Fruit fly (Drosophila melanogaster) whole organism, embryonic: ENCODE results near the gene Rchy1.

Experiments
- Adf1 ChIP-seq: fragments of 200-800 bp; sonication (Bioruptor generic); IDR thresholded peaks from 2 replicates; pipeline ENCODE4 v1.3.6; 2022; ENCODE audit warnings: missing biosample characterization, missing genetic modification characterization
- CG10431 ChIP-seq: fragments of 200-800 bp; sonication (Bioruptor generic); optimal IDR thresholded peaks from 3 replicates; lab custom pipeline; 2018; ENCODE audit warnings: missing biosample characterization, mild to moderate bottlenecking, missing genetic modification characterization
- CG10979 ChIP-seq: fragments of 200-800 bp; sonication (Bioruptor generic); optimal IDR thresholded peaks from 2 replicates; lab custom pipeline; 2018; ENCODE audit warnings: missing biosample characterization, mild to moderate bottlenecking, missing genetic modification characterization, moderate library complexity
- CG12071 ChIP-seq: fragments of 200-800 bp; sonication (Bioruptor generic); optimal IDR thresholded peaks from 3 replicates; lab custom pipeline; 2018; ENCODE audit warnings: missing biosample characterization, mild to moderate bottlenecking, missing genetic modification characterization
- CG13296 ChIP-seq: fragments of 200-800 bp; sonication (Bioruptor generic); optimal IDR thresholded peaks from 3 replicates; lab custom pipeline; 2018; ENCODE audit warnings: missing biosample characterization, mild to moderate bottlenecking, missing genetic modification characterization
- CG17385 ChIP-seq: fragments of 200-800 bp; sonication (Bioruptor generic); optimal IDR thresholded peaks from 3 replicates; lab custom pipeline; 2018; ENCODE audit warnings: missing biosample characterization, mild to moderate bottlenecking, missing genetic modification characterization
- CG17612 ChIP-seq: fragments of 200-800 bp; sonication (Bioruptor generic); IDR thresholded peaks from 2 replicates; pipeline ENCODE4 v1.3.6; 2022; ENCODE audit warnings: missing biosample characterization, missing genetic modification characterization
- CG18011 ChIP-seq: fragments of 200-800 bp; sonication (Bioruptor generic); optimal IDR thresholded peaks from 2 replicates; lab custom pipeline; 2017; ENCODE audit warnings: missing biosample characterization, missing genetic modification characterization, mild to moderate bottlenecking, moderate library complexity, missing genotype
- CG18619 ChIP-seq: fragments of 200-800 bp; sonication (Bioruptor generic); optimal IDR thresholded peaks from 3 replicates; lab custom pipeline; 2017; ENCODE audit warnings: missing biosample characterization, mild to moderate bottlenecking, missing genetic modification characterization
- CG30403 ChIP-seq: fragments of 200-800 bp; sonication (Bioruptor generic); optimal IDR thresholded peaks from 3 replicates; lab custom pipeline; 2016; ENCODE audit warnings: missing biosample characterization, missing genetic modification characterization
- CG31441 ChIP-seq: fragments of 200-800 bp; sonication (Bioruptor generic); IDR thresholded peaks from 2 replicates; pipeline ENCODE4 v1.3.6; 2022; ENCODE audit warnings: missing biosample characterization, missing genetic modification characterization
- CG33557 ChIP-seq: fragments of 200-800 bp; sonication (Bioruptor generic); optimal IDR thresholded peaks from 2 replicates; lab custom pipeline; 2019; ENCODE audit warnings: missing biosample characterization, mild to moderate bottlenecking, missing genetic modification characterization, moderate library complexity
- CG3407 ChIP-seq: fragments of 200-800 bp; sonication (Bioruptor generic); optimal IDR thresholded peaks from 2 replicates; lab custom pipeline; 2018; ENCODE audit warnings: missing biosample characterization, mild to moderate bottlenecking, missing genetic modification characterization
- CG3726 ChIP-seq: fragments of 200-800 bp; sonication (Bioruptor generic); IDR thresholded peaks from 3 replicates; pipeline ENCODE4, ENCODE4 v1.3.6; 2022; ENCODE audit warnings: missing biosample characterization, missing genetic modification characterization
- CG3995 ChIP-seq: fragments of 200-800 bp; sonication (Bioruptor generic); optimal IDR thresholded peaks from 3 replicates; lab custom pipeline; 2016; ENCODE audit warnings: missing biosample characterization, missing genetic modification characterization
- CG4424 ChIP-seq: fragments of 200-800 bp; sonication (Bioruptor generic); optimal IDR thresholded peaks from 3 replicates; lab custom pipeline; 2016; ENCODE audit warnings: missing biosample characterization, missing genetic modification characterization
- CG4707 ChIP-seq: fragments of 200-800 bp; sonication (Bioruptor generic); optimal IDR thresholded peaks from 2 replicates; lab custom pipeline; 2018; ENCODE audit warnings: missing biosample characterization, mild to moderate bottlenecking, missing genetic modification characterization, moderate library complexity
- CG5245 ChIP-seq: fragments of 200-800 bp; sonication (Bioruptor generic); optimal IDR thresholded peaks from 3 replicates; lab custom pipeline; 2016; ENCODE audit warnings: missing biosample characterization, missing genetic modification characterization
- CG6175 ChIP-seq: fragments of 200-800 bp; sonication (Bioruptor generic); IDR thresholded peaks from 3 replicates; pipeline ENCODE4 v1.3.6; 2022; ENCODE audit warnings: missing biosample characterization, missing genetic modification characterization
- CG7745 ChIP-seq: fragments of 200-800 bp; sonication (Bioruptor generic); optimal IDR thresholded peaks from 2 replicates; lab custom pipeline; 2018; ENCODE audit warnings: missing biosample characterization, mild to moderate bottlenecking, missing genetic modification characterization, moderate library complexity
- CG7928 ChIP-seq: fragments of 200-800 bp; sonication (Bioruptor generic); optimal IDR thresholded peaks from 2 replicates; lab custom pipeline; 2017; ENCODE audit warnings: missing biosample characterization, mild to moderate bottlenecking, missing genetic modification characterization
- CG9437 ChIP-seq: fragments of 200-800 bp; sonication (Bioruptor generic); optimal IDR thresholded peaks from 2 replicates; lab custom pipeline; 2018; ENCODE audit warnings: missing biosample characterization, mild to moderate bottlenecking, missing genetic modification characterization
- CG9817 ChIP-seq: fragments of 200-800 bp; sonication (Bioruptor generic); optimal IDR thresholded peaks from 2 replicates; lab custom pipeline; 2018; ENCODE audit warnings: missing biosample characterization, mild to moderate bottlenecking, missing genetic modification characterization, moderate library complexity
- D ChIP-seq, 2 experiments: fragments of 200-800 bp in 1 of 2; fragments of >200 bp in 1 of 2; sonication (Bioruptor generic) in 1 of 2; optimal IDR thresholded peaks; 2 replicates in 1 of 2; 3 replicates in 1 of 2; lab custom pipeline; 2017; ENCODE audit warnings: mild to moderate bottlenecking in 1 of 2, missing biosample characterization in 1 of 2, missing genetic modification characterization in 1 of 2, missing genetic modification reagents in 1 of 2
- D19B ChIP-seq: fragments of 200-800 bp; sonication (Bioruptor generic); optimal IDR thresholded peaks from 2 replicates; lab custom pipeline; 2017; ENCODE audit warnings: missing biosample characterization, mild to moderate bottlenecking, missing genetic modification characterization
- Dbx ChIP-seq: fragments of 200-800 bp; sonication (Bioruptor generic); IDR thresholded peaks from 3 replicates; pipeline ENCODE4 v1.3.6; 2022; ENCODE audit warnings: missing biosample characterization, missing genetic modification characterization
- Hmr ChIP-seq: fragments of 200-800 bp; sonication (Bioruptor generic); optimal IDR thresholded peaks from 3 replicates; lab custom pipeline; 2017; ENCODE audit warnings: mild to moderate bottlenecking, missing biosample characterization, missing genetic modification reagents, missing genetic modification characterization
- PHDP ChIP-seq: fragments of 200-800 bp; sonication (Bioruptor generic); optimal IDR thresholded peaks from 3 replicates; lab custom pipeline; 2018; ENCODE audit warnings: missing biosample characterization, mild to moderate bottlenecking, missing genetic modification characterization, moderate library complexity
- Six4 ChIP-seq: fragments of 200-800 bp; sonication (Bioruptor generic); optimal IDR thresholded peaks from 2 replicates; lab custom pipeline; 2016; ENCODE audit warnings: missing biosample characterization, missing genetic modification characterization
- Sox100B ChIP-seq: fragments of 200-800 bp; sonication (Bioruptor generic); optimal IDR thresholded peaks from 3 replicates; lab custom pipeline; 2018; ENCODE audit warnings: missing biosample characterization, mild to moderate bottlenecking, missing genetic modification characterization
- Xrp1 ChIP-seq: fragments of 200-800 bp; sonication (Bioruptor generic); IDR thresholded peaks from 2 replicates; pipeline ENCODE4 v1.3.6; 2022; ENCODE audit warnings: missing biosample characterization, missing genetic modification characterization
- amos ChIP-seq: fragments of 200-800 bp; sonication (Bioruptor generic); IDR thresholded peaks from 2 replicates; pipeline ENCODE4 v1.3.6; 2022; ENCODE audit warnings: missing biosample characterization, missing genetic modification characterization; ENCODE audit not compliant: partially characterized antibody
- ash1 ChIP-seq: fragments of 200-800 bp; sonication (Bioruptor generic); optimal IDR thresholded peaks from 2 replicates; lab custom pipeline; 2018; ENCODE audit warnings: missing biosample characterization, mild to moderate bottlenecking, missing genetic modification characterization
- bbx ChIP-seq: fragments of 200-800 bp; sonication (Bioruptor generic); IDR thresholded peaks from 2 replicates; pipeline ENCODE4 v1.3.6; 2022; ENCODE audit warnings: missing biosample characterization, missing genetic modification characterization; ENCODE audit not compliant: partially characterized antibody
- ci ChIP-seq: fragments of 200-800 bp; sonication (Bioruptor generic); IDR thresholded peaks from 3 replicates; pipeline ENCODE4 v1.3.6; 2022; ENCODE audit warnings: missing biosample characterization, missing genetic modification characterization
- crp ChIP-seq, 2 experiments: fragments of 200-800 bp; sonication (Bioruptor generic); optimal IDR thresholded peaks; 2 replicates in 1 of 2; 3 replicates in 1 of 2; lab custom pipeline; 2017; ENCODE audit warnings: missing biosample characterization in 2 of 2, missing genetic modification characterization in 2 of 2, mild to moderate bottlenecking in 1 of 2, moderate library complexity in 1 of 2
- dimm ChIP-seq: fragments of 200-800 bp; sonication (Bioruptor generic); IDR thresholded peaks from 2 replicates; pipeline ENCODE4 v1.3.6; 2022; ENCODE audit warnings: missing biosample characterization, missing genetic modification characterization
- en ChIP-seq: fragments of 200-800 bp; sonication (Bioruptor generic); optimal IDR thresholded peaks from 2 replicates; lab custom pipeline; 2016; ENCODE audit warnings: missing biosample characterization, missing genetic modification characterization
- fru ChIP-seq: fragments of >200 bp; optimal IDR thresholded peaks from 2 replicates; lab custom pipeline; 2017
- jing ChIP-seq: fragments of 200-800 bp; sonication (Bioruptor generic); optimal IDR thresholded peaks from 2 replicates; lab custom pipeline; 2018; ENCODE audit warnings: missing biosample characterization, mild to moderate bottlenecking, missing genetic modification characterization
- mirr ChIP-seq: fragments of 200-800 bp; sonication (Bioruptor generic); optimal IDR thresholded peaks from 3 replicates; lab custom pipeline; 2018; ENCODE audit warnings: missing biosample characterization, mild to moderate bottlenecking, missing genetic modification characterization
- nerfin-2 ChIP-seq: fragments of 200-800 bp; sonication (Bioruptor generic); IDR thresholded peaks from 2 replicates; pipeline ENCODE4 v1.3.6; 2022; ENCODE audit warnings: missing biosample characterization, missing genetic modification characterization; ENCODE audit not compliant: partially characterized antibody
- sc ChIP-seq, 3 experiments: fragments of >200 bp in 2 of 3; fragments of 200-800 bp in 1 of 3; sonication (Bioruptor generic) in 1 of 3; optimal IDR thresholded peaks; 2 replicates in 2 of 3; 3 replicates in 1 of 3; lab custom pipeline; 2017; ENCODE audit warnings: mild to moderate bottlenecking in 1 of 3, missing biosample characterization in 1 of 3, missing genetic modification characterization in 1 of 3, missing genetic modification reagents in 1 of 3
- sd ChIP-seq: fragments of 200-800 bp; sonication (Bioruptor generic); optimal IDR thresholded peaks from 3 replicates; lab custom pipeline; 2018; ENCODE audit warnings: missing biosample characterization, mild to moderate bottlenecking, missing genetic modification characterization, moderate library complexity
- stwl ChIP-seq: fragments of 200-800 bp; sonication (Bioruptor generic); optimal IDR thresholded peaks from 3 replicates; lab custom pipeline; 2018; ENCODE audit warnings: missing biosample characterization, mild to moderate bottlenecking, missing genetic modification characterization, moderate library complexity
- tin ChIP-seq: fragments of 200-800 bp; sonication (Bioruptor generic); optimal IDR thresholded peaks from 3 replicates; lab custom pipeline; 2016; ENCODE audit warnings: missing biosample characterization, missing genetic modification characterization
- trem ChIP-seq: fragments of 200-800 bp; optimal IDR thresholded peaks from 3 replicates; lab custom pipeline; 2019; ENCODE audit warnings: missing biosample characterization, mild to moderate bottlenecking, missing genetic modification characterization, moderate library complexity
- wdn ChIP-seq: fragments of 200-800 bp; sonication (Bioruptor generic); IDR thresholded peaks from 2 replicates; pipeline ENCODE4 v1.3.6; 2022; ENCODE audit warnings: missing biosample characterization, missing genetic modification characterization
- zfh2 ChIP-seq: fragments of 200-800 bp; sonication (Bioruptor generic); optimal IDR thresholded peaks from 2 replicates; lab custom pipeline; 2016; ENCODE audit warnings: missing biosample characterization, missing genetic modification characterization

The Rchy1 gene

dm6 chr2L:6488676-6489140 lies 23.2 kb upstream of the Rchy1 start, which contains the start of the genes KFase and epsilonCOP (continued):
- TF ChIP-seq CG12071 = no peak
- peak; percentile 63 for TF ChIP-seq nerfin-2 (GFP tag; lab: Robert Waterston, UW)
- TF ChIP-seq Xrp1 (GFP tag; lab: Robert Waterston, UW) = peak; percentile 39; the same call in 1 of the 2 replicates
- TF ChIP-seq Dbx (GFP tag; lab: Robert Waterston, UW) = 0 out of 3 replicates have a peak, but pooled peaks have one; percentile 12
- peak in 1 of 2 experiments; percentile 23 for TF ChIP-seq crp (GFP tag; optimal IDR thresholded peaks at IDR 0.05; lab: Kevin White, UChicago)
- TF ChIP-seq zfh2 = peak; percentile 59
- TF ChIP-seq amos (GFP tag; lab: Robert Waterston, UW) = peak; percentile 65
- no peak for TF ChIP-seq CG18619
- TF ChIP-seq trem = peak; percentile 85
- TF ChIP-seq CG4424 (GFP tag; lab: Kevin White, UChicago) = peak; percentile 47
- TF ChIP-seq Six4 = no peak
- TF ChIP-seq CG17385 = peak; percentile 53
- TF ChIP-seq sc (optimal IDR thresholded peaks at IDR 0.05; lab: Kevin White, UChicago) = no peak
- peak; percentile 15 for TF ChIP-seq sc (GFP tag; optimal IDR thresholded peaks at IDR 0.05; lab: Kevin White, UChicago)
- TF ChIP-seq CG3726 (GFP tag; lab: Robert Waterston, UW) = no peak
- TF ChIP-seq CG10979 (tag; lab: Kevin White, UChicago) = peak; percentile 31
- peak; percentile 52 for TF ChIP-seq CG10431 (GFP tag; lab: Kevin White, UChicago)
- no peak for TF ChIP-seq en (GFP tag; lab: Kevin White, UChicago)
- peak; percentile 44 for TF ChIP-seq CG33557 (GFP tag; lab: Kevin White, UChicago)
- TF ChIP-seq CG7928 (GFP tag; lab: Kevin White, UChicago) = peak; percentile 89
- TF ChIP-seq sd (tag; lab: Kevin White, UChicago) = peak; percentile 63
- peak; percentile 46 for TF ChIP-seq CG18011 (GFP tag; lab: Kevin White, UChicago)
- no peak for TF ChIP-seq dimm (GFP tag; lab: Robert Waterston, UW)
- TF ChIP-seq CG9817 (tag; lab: Kevin White, UChicago) = peak; percentile 46
- peak; percentile 38 for TF ChIP-seq CG5245
- peak; percentile 21 for TF ChIP-seq mirr (GFP tag; lab: Kevin White, UChicago)
- peak; percentile 81 for TF ChIP-seq Hmr (GFP tag; lab: Kevin White, UChicago)
- TF ChIP-seq stwl = peak; percentile 100
- TF ChIP-seq D19B (GFP tag; lab: Kevin White, UChicago) = peak; percentile 5
- TF ChIP-seq Adf1 (GFP tag; lab: Robert Waterston, UW) = peak; percentile 14; the same call in 1 of the 2 replicates
- TF ChIP-seq D (optimal IDR thresholded peaks at IDR 0.05; lab: Kevin White, UChicago) = no peak
- TF ChIP-seq D (GFP tag; optimal IDR thresholded peaks at IDR 0.05; lab: Kevin White, UChicago) = no peak
- peak; percentile 95 for TF ChIP-seq CG7745 (tag; lab: Kevin White, UChicago)
- no peak for TF ChIP-seq CG4707
- TF ChIP-seq CG17612 (GFP tag; lab: Robert Waterston, UW) = no peak
- peak; percentile 9 for TF ChIP-seq CG3407 (GFP tag; lab: Kevin White, UChicago)
- TF ChIP-seq jing = no peak
- peak; percentile 60 for TF ChIP-seq PHDP (tag; lab: Kevin White, UChicago)
- TF ChIP-seq ci (GFP tag; lab: Robert Waterston, UW) = peak; percentile 56; the same call in 2 of the 3 replicates
- TF ChIP-seq tin (GFP tag; lab: Kevin White, UChicago) = peak; percentile 14
- TF ChIP-seq bbx (GFP tag; lab: Robert Waterston, UW) = peak; percentile 62; the same call in 1 of the 2 replicates
- no peak for TF ChIP-seq ash1
- TF ChIP-seq fru (lab: Kevin White, UChicago) = no peak
- TF ChIP-seq CG30403 (GFP tag; lab: Kevin White, UChicago) = peak; percentile 77
- TF ChIP-seq CG3995 (GFP tag; lab: Kevin White, UChicago) = peak; percentile 53
- TF ChIP-seq CG31441 (GFP tag; lab: Robert Waterston, UW) = peak; percentile 64
- peak; percentile 40 for TF ChIP-seq CG13296 (GFP tag; lab: Kevin White, UChicago)
- TF ChIP-seq wdn (GFP tag; lab: Robert Waterston, UW) = no peak
- no peak for TF ChIP-seq Sox100B (GFP tag; lab: Kevin White, UChicago)
- no peak for TF ChIP-seq CG6175 (GFP tag; lab: Robert Waterston, UW)
- TF ChIP-seq CG9437 = peak; percentile 81
